Worm (Caenorhabditis elegans): ENCODE results near the gene F44E5.1.

The F44E5.1 gene

ce11 chrII:11811241-11811640 lies 36.9 kb upstream of the F44E5.1 start:
- no peak for TF ChIP-seq pqm-1 (tag; optimal IDR thresholded peaks at IDR 0.05)

ce11 chrII:11810436-11810835 lies 36.1 kb upstream of the F44E5.1 start, which contains the start of gene F43G6.7:
TSS of gene F43G6.7 (plus strand) at chrII:11810790.
- TF ChIP-seq nfya-1 (tag; optimal IDR thresholded peaks at IDR 0.05; ENCODE audit: insufficient read depth) (no peak), jun-1 (tag; optimal IDR thresholded peaks at IDR 0.05) (no peak), ceh-16 (tag; optimal IDR thresholded peaks at IDR 0.05) (no peak), nhr-43 (tag; optimal IDR thresholded peaks at IDR 0.05; ENCODE audit: poor library complexity, severe bottlenecking) (no peak), nhr-23 (tag; optimal IDR thresholded peaks at IDR 0.05) (no peak), ama-1 (optimal IDR thresholded peaks at IDR 0.05) (no peak), ZK546.5 (tag; optimal IDR thresholded peaks at IDR 0.05) (no peak), ceh-82 (tag; optimal IDR thresholded peaks at IDR 0.05) (no peak), lin-15B (tag; optimal IDR thresholded peaks at IDR 0.05) (no peak), eor-1 (tag; optimal IDR thresholded peaks at IDR 0.05) (no peak)

- no peak for TF ChIP-seq pqm-1 (tag; optimal IDR thresholded peaks at IDR 0.05)
- TF ChIP-seq snpc-4 (tag; optimal IDR thresholded peaks at IDR 0.05): no peak
- no peak for TF ChIP-seq aly-2 (tag; optimal IDR thresholded peaks at IDR 0.05)
- no peak for TF ChIP-seq nhr-77 (tag; optimal IDR thresholded peaks at IDR 0.05)
- no peak for TF ChIP-seq ceh-28 (tag; optimal IDR thresholded peaks at IDR 0.05)
- TF ChIP-seq skn-1 (tag; optimal IDR thresholded peaks at IDR 0.05): no peak
- TF ChIP-seq ztf-11 (tag; optimal IDR thresholded peaks at IDR 0.05): no peak
- no peak for TF ChIP-seq ZK546.5 (tag; optimal IDR thresholded peaks at IDR 0.05)
- no peak for TF ChIP-seq ceh-16 (tag; optimal IDR thresholded peaks at IDR 0.05)
- no peak for TF ChIP-seq ztf-4 (tag; optimal IDR thresholded peaks at IDR 0.05)
- no peak for TF ChIP-seq jun-1 (tag; optimal IDR thresholded peaks at IDR 0.05)
- TF ChIP-seq nhr-67 (tag; optimal IDR thresholded peaks at IDR 0.05): no peak
- TF ChIP-seq daf-12 (tag; optimal IDR thresholded peaks at IDR 0.05): no peak
Observed at ce11 chrII:11808979-11809378, 34.6 kb upstream of the F44E5.1 start, which contains the start of gene F43G6.10. TSS of gene F43G6.10 (plus strand) at chrII:11809349.

DNA sequence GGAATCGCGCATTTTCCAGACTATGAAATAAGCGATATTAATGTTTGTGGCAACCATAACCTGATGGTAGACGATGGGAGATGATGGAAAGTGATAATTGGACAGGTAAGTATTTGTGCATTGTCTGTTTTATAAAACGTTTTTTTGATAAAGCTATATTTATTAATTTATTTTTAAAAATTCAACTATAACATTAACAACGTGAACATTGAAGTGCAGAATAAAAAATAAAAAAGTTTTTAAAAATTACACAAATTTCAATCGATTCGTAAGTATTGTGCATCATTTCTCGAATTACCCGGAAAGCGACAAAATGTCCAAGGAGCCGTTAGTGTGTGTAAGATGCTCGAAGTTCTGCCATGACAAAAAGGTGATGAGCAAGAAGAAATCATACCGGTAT lies 31.9 kb upstream of the F44E5.1 start, which contains the start of gene jmjd-1.1:
Gene jmjd-1.1 (plus strand): TSS at position 301 of the 400 bp plus-strand sequence.
- TF ChIP-seq zag-1 (tag; optimal IDR thresholded peaks at IDR 0.05): no peak
- no peak for TF ChIP-seq tbx-2 (tag; optimal IDR thresholded peaks at IDR 0.05)
- TF ChIP-seq fos-1 (tag; optimal IDR thresholded peaks at IDR 0.05): no peak
- no peak for TF ChIP-seq nhr-11 (tag; optimal IDR thresholded peaks at IDR 0.05)
- no peak for TF ChIP-seq snpc-4 (tag; optimal IDR thresholded peaks at IDR 0.05)
- no peak for TF ChIP-seq nhr-67 (tag; optimal IDR thresholded peaks at IDR 0.05)
- no peak for TF ChIP-seq eor-1 (tag; optimal IDR thresholded peaks at IDR 0.05)
- TF ChIP-seq unc-39 (tag; optimal IDR thresholded peaks at IDR 0.05): no peak
- TF ChIP-seq lin-15B (tag; optimal IDR thresholded peaks at IDR 0.05): no peak
- TF ChIP-seq nhr-76 (tag; optimal IDR thresholded peaks at IDR 0.05): no peak
- no peak for TF ChIP-seq lin-39 (tag; optimal IDR thresholded peaks at IDR 0.05)
- no peak for TF ChIP-seq nhr-12 (tag; optimal IDR thresholded peaks at IDR 0.05)
- no peak for TF ChIP-seq nhr-43 (tag; optimal IDR thresholded peaks at IDR 0.05; ENCODE audit: poor library complexity, severe bottlenecking)
- no peak for TF ChIP-seq fkh-2 (tag; optimal IDR thresholded peaks at IDR 0.05)
- no peak for TF ChIP-seq ceh-82 (tag; optimal IDR thresholded peaks at IDR 0.05)
- TF ChIP-seq egl-27 (tag; optimal IDR thresholded peaks at IDR 0.05): no peak

ce11 chrII:11802451-11802850 lies 28.1 kb upstream of the F44E5.1 start, which contains the start of gene F43G6.17:
TSS of gene F43G6.17 (plus strand) at chrII:11802751.
- TF ChIP-seq daf-12 (tag; optimal IDR thresholded peaks at IDR 0.05): no peak
- TF ChIP-seq skn-1 (tag; optimal IDR thresholded peaks at IDR 0.05): no peak
- no peak for TF ChIP-seq fos-1 (tag; optimal IDR thresholded peaks at IDR 0.05)
- no peak for TF ChIP-seq lin-39 (tag; optimal IDR thresholded peaks at IDR 0.05)
- TF ChIP-seq zag-1 (tag; optimal IDR thresholded peaks at IDR 0.05): no peak

ce11 chrII:11798737-11799136 lies 24.4 kb upstream of the F44E5.1 start, which contains the start of gene hda-5:
TSS of gene hda-5 (plus strand) at chrII:11799037.
- no peak for TF ChIP-seq fkh-10 (GFP tag; optimal IDR thresholded peaks at IDR 0.05)
- no peak for TF ChIP-seq egl-27 (tag; optimal IDR thresholded peaks at IDR 0.05)
- TF ChIP-seq jun-1 (tag; optimal IDR thresholded peaks at IDR 0.05): no peak
- no peak for TF ChIP-seq hmg-11 (tag; optimal IDR thresholded peaks at IDR 0.05)
- no peak for TF ChIP-seq nhr-67 (tag; optimal IDR thresholded peaks at IDR 0.05)
- TF ChIP-seq sea-2 (GFP tag; optimal IDR thresholded peaks at IDR 0.05): no peak
- TF ChIP-seq nhr-12 (tag; optimal IDR thresholded peaks at IDR 0.05): no peak
- TF ChIP-seq mdl-1 (tag; optimal IDR thresholded peaks at IDR 0.05): no peak
- no peak for TF ChIP-seq ceh-9 (tag; optimal IDR thresholded peaks at IDR 0.05)
- TF ChIP-seq aly-2 (tag; optimal IDR thresholded peaks at IDR 0.05): no peak
- no peak for TF ChIP-seq elt-3 (tag; optimal IDR thresholded peaks at IDR 0.05)
- no peak for TF ChIP-seq ceh-28 (tag; optimal IDR thresholded peaks at IDR 0.05)
- TF ChIP-seq nhr-25 (tag; optimal IDR thresholded peaks at IDR 0.05): no peak
- TF ChIP-seq lsy-12 (tag; optimal IDR thresholded peaks at IDR 0.05): no peak
- TF ChIP-seq nhr-11 (tag; optimal IDR thresholded peaks at IDR 0.05): no peak
- no peak for TF ChIP-seq fos-1 (tag; optimal IDR thresholded peaks at IDR 0.05)
- TF ChIP-seq lin-39 (tag; optimal IDR thresholded peaks at IDR 0.05): no peak
- no peak for TF ChIP-seq R02D3.7 (tag; optimal IDR thresholded peaks at IDR 0.05)
